Worm (Caenorhabditis elegans) whole organism, L1 larva: ENCODE data around the gene Y53C12A.3.

Source experiments
- C34B4.2 ChIP-seq: sonication (generic microtip); optimal IDR thresholded peaks from 2 replicates; lab custom pipeline; 2017; ENCODE audit warnings: mild to moderate bottlenecking, missing genetic modification characterization, missing compliant biosample characterization
- Y116A8C.19 ChIP-seq: sonication (generic microtip); optimal IDR thresholded peaks from 2 replicates; lab custom pipeline; 2016; ENCODE audit warnings: missing compliant biosample characterization, missing genetic modification characterization, borderline replicate concordance
- alr-1 ChIP-seq: fragments of 200-800 bp; sonication (Bioruptor generic); optimal IDR thresholded peaks from 2 replicates; lab custom pipeline; 2018; ENCODE audit warnings: borderline replicate concordance, mild to moderate bottlenecking, missing genetic modification characterization, missing compliant biosample characterization
- blmp-1 ChIP-seq: fragments of 150-350 bp; optimal IDR thresholded peaks from 2 replicates; lab custom pipeline; 2014; ENCODE audit warnings: missing biosample characterization, missing genetic modification characterization
- ceh-63 ChIP-seq: fragments of 200-800 bp; sonication (Bioruptor generic); optimal IDR thresholded peaks from 2 replicates; lab custom pipeline; 2018; ENCODE audit warnings: mild to moderate bottlenecking, missing genetic modification characterization, missing compliant biosample characterization
- ceh-88 ChIP-seq: fragments of 200-800 bp; sonication (Bioruptor generic); IDR thresholded peaks from 2 replicates; pipeline ENCODE4 v1.3.6; 2022; ENCODE audit warnings: missing genetic modification characterization, missing compliant biosample characterization
- ceh-90 ChIP-seq: sonication (generic microtip); optimal IDR thresholded peaks from 2 replicates; lab custom pipeline; 2016; ENCODE audit warnings: missing genetic modification characterization, missing compliant biosample characterization
- dpl-1 ChIP-seq, 3 experiments: fragments of 150-350 bp in 2 of 3; sonication (generic microtip) in 1 of 3; optimal IDR thresholded peaks; 2 replicates each; lab custom pipeline; 2014 to 2017; ENCODE audit warnings: missing biosample characterization in 3 of 3, missing genetic modification characterization in 3 of 3, missing genetic modification reagents in 3 of 3
- dsc-1 ChIP-seq: sonication (generic microtip); optimal IDR thresholded peaks from 2 replicates; lab custom pipeline; 2016; ENCODE audit warnings: mild to moderate bottlenecking, missing genetic modification characterization, missing compliant biosample characterization
- efl-1 ChIP-seq, 4 experiments: fragments of 150-350 bp; optimal IDR thresholded peaks in 3 of 4; peaks in 1 of 4; 1 replicate in 1 of 4; 2 replicates in 3 of 4; lab custom pipeline; 2014; ENCODE audit warnings: missing biosample characterization in 2 of 4, missing genetic modification characterization in 2 of 4, missing genetic modification reagents in 2 of 4
- egl-13 ChIP-seq: sonication (generic microtip); optimal IDR thresholded peaks from 2 replicates; lab custom pipeline; 2016; ENCODE audit warnings: missing genotype, missing genetic modification reagents, missing genetic modification characterization, missing compliant biosample characterization
- elt-2 ChIP-seq: sonication (generic microtip); optimal IDR thresholded peaks from 2 replicates; lab custom pipeline; 2016; ENCODE audit warnings: missing genetic modification characterization, mild to moderate bottlenecking, inconsistent platforms, missing compliant biosample characterization, missing genetic modification reagents
- fkh-10 ChIP-seq: sonication (generic microtip); optimal IDR thresholded peaks from 2 replicates; lab custom pipeline; 2017; ENCODE audit warnings: missing biosample characterization, missing genetic modification reagents, missing genetic modification characterization
- fkh-4 ChIP-seq: sonication (generic microtip); optimal IDR thresholded peaks from 2 replicates; lab custom pipeline; 2016; ENCODE audit warnings: missing compliant biosample characterization, missing genetic modification characterization, borderline replicate concordance
- fkh-8 ChIP-seq: sonication (generic microtip); optimal IDR thresholded peaks from 2 replicates; lab custom pipeline; 2016; ENCODE audit warnings: mild to moderate bottlenecking, missing genetic modification characterization, missing compliant biosample characterization
- irx-1 ChIP-seq: sonication (generic microtip); optimal IDR thresholded peaks from 2 replicates; lab custom pipeline; 2016; ENCODE audit warnings: missing genetic modification characterization, missing compliant biosample characterization
- isw-1 ChIP-seq: fragments of 200-800 bp; sonication (Bioruptor generic); IDR thresholded peaks from 2 replicates; pipeline ENCODE4 v1.3.6; 2022; ENCODE audit warnings: missing genetic modification characterization, missing compliant biosample characterization
- jun-1 ChIP-seq: fragments of 150-350 bp; optimal IDR thresholded peaks from 2 replicates; lab custom pipeline; 2014; ENCODE audit warnings: missing biosample characterization, missing genetic modification reagents, missing genetic modification characterization
- lin-14 ChIP-seq: fragments of 200-800 bp; sonication (Bioruptor generic); optimal IDR thresholded peaks from 2 replicates; lab custom pipeline; 2018; ENCODE audit warnings: mild to moderate bottlenecking, missing genetic modification characterization, moderate library complexity, missing compliant biosample characterization
- lin-35 ChIP-seq, 2 experiments: fragments of 150-350 bp; optimal IDR thresholded peaks; 2 replicates each; lab custom pipeline; 2014; ENCODE audit warnings: missing biosample characterization in 2 of 2, missing genetic modification characterization in 2 of 2, missing genetic modification reagents in 2 of 2
- lin-39 ChIP-seq: fragments of 150-350 bp; optimal IDR thresholded peaks from 2 replicates; lab custom pipeline; 2014; ENCODE audit warnings: missing biosample characterization, missing genetic modification reagents, missing genetic modification characterization
- lir-3 ChIP-seq: sonication (generic microtip); optimal IDR thresholded peaks from 2 replicates; lab custom pipeline; 2016; ENCODE audit warnings: mild to moderate bottlenecking, missing genetic modification characterization, moderate library complexity, missing compliant biosample characterization; ENCODE audit not compliant: poor library complexity
- lsy-2 ChIP-seq, 2 experiments: fragments of 150-350 bp; optimal IDR thresholded peaks; 2 replicates each; lab custom pipeline; 2014; ENCODE audit warnings: missing biosample characterization in 2 of 2, missing genetic modification characterization in 2 of 2
- mab-9 ChIP-seq: fragments of 200-800 bp; sonication (Bioruptor generic); IDR thresholded peaks from 2 replicates; pipeline ENCODE4 v1.3.6; 2022; ENCODE audit warnings: missing genetic modification reagents, missing genetic modification characterization, missing compliant biosample characterization
- mdl-1 ChIP-seq, 2 experiments: fragments of 150-350 bp; optimal IDR thresholded peaks; 2 replicates each; lab custom pipeline; 2014 to 2017; ENCODE audit warnings: missing biosample characterization in 2 of 2, missing genetic modification characterization in 2 of 2, inconsistent platforms in 1 of 2
- mef-2 ChIP-seq: fragments of 150-350 bp; optimal IDR thresholded peaks from 2 replicates; lab custom pipeline; 2014; ENCODE audit warnings: missing biosample characterization, missing genetic modification characterization
- mep-1 ChIP-seq: fragments of 150-350 bp; optimal IDR thresholded peaks from 2 replicates; lab custom pipeline; 2014; ENCODE audit warnings: missing biosample characterization, missing genetic modification characterization
- nhr-11 ChIP-seq: fragments of 150-350 bp; optimal IDR thresholded peaks from 2 replicates; lab custom pipeline; 2014; ENCODE audit warnings: missing biosample characterization, missing genetic modification characterization
- nhr-19 ChIP-seq: fragments of 200-800 bp; sonication (Bioruptor generic); conservative IDR thresholded peaks from 2 replicates; pipeline ENCODE4 v1.3.6; 2022; ENCODE audit warnings: missing genetic modification characterization, missing compliant biosample characterization
- nhr-237 ChIP-seq: fragments of 150-350 bp; optimal IDR thresholded peaks from 2 replicates; lab custom pipeline; 2014; ENCODE audit warnings: missing biosample characterization, missing genetic modification characterization
- nhr-28 ChIP-seq: fragments of 150-350 bp; optimal IDR thresholded peaks from 2 replicates; lab custom pipeline; 2014; ENCODE audit warnings: missing biosample characterization, missing genetic modification characterization
- nhr-77 ChIP-seq: fragments of 150-350 bp; optimal IDR thresholded peaks from 2 replicates; lab custom pipeline; 2014; ENCODE audit warnings: missing biosample characterization, missing genetic modification characterization
- nhr-84 ChIP-seq: sonication (generic microtip); optimal IDR thresholded peaks from 2 replicates; lab custom pipeline; 2017; ENCODE audit warnings: missing biosample characterization, missing genetic modification characterization
- nhr-85 ChIP-seq: sonication (generic microtip); peaks from one replicate; lab custom pipeline; 2016; ENCODE audit warnings: missing genetic modification characterization, inconsistent platforms, missing compliant biosample characterization
- skn-1 ChIP-seq: fragments of 150-350 bp; optimal IDR thresholded peaks from 2 replicates; lab custom pipeline; 2014; ENCODE audit warnings: missing biosample characterization, missing genetic modification characterization
- snpc-4 ChIP-seq: fragments of 150-350 bp; optimal IDR thresholded peaks from 2 replicates; lab custom pipeline; 2014; ENCODE audit warnings: missing biosample characterization, missing genetic modification characterization
- sptf-1 ChIP-seq: fragments of 150-350 bp; optimal IDR thresholded peaks from 2 replicates; lab custom pipeline; 2014; ENCODE audit warnings: missing biosample characterization, missing genetic modification characterization
- tbx-2 ChIP-seq: sonication (generic microtip); optimal IDR thresholded peaks from 2 replicates; lab custom pipeline; 2016; ENCODE audit warnings: missing genetic modification characterization, missing compliant biosample characterization
- tlp-1 ChIP-seq: fragments of 150-350 bp; optimal IDR thresholded peaks from 2 replicates; lab custom pipeline; 2014; ENCODE audit warnings: missing biosample characterization, missing genetic modification characterization
- unc-62 ChIP-seq: fragments of 150-350 bp; optimal IDR thresholded peaks from 2 replicates; lab custom pipeline; 2014; ENCODE audit warnings: missing biosample characterization, missing genetic modification reagents, missing genetic modification characterization
- unc-86 ChIP-seq: sonication (generic microtip); optimal IDR thresholded peaks from 2 replicates; lab custom pipeline; 2016; ENCODE audit warnings: missing genetic modification characterization, missing compliant biosample characterization
- unc-98 ChIP-seq: fragments of 200-800 bp; sonication (Bioruptor generic); IDR thresholded peaks from 2 replicates; pipeline ENCODE4 v1.3.6; 2022; ENCODE audit warnings: missing genetic modification characterization, missing compliant biosample characterization
- vab-15 ChIP-seq: sonication (generic microtip); optimal IDR thresholded peaks from 2 replicates; lab custom pipeline; 2017; ENCODE audit warnings: missing genotype, mild to moderate bottlenecking, missing genetic modification characterization, missing compliant biosample characterization
- zip-4 ChIP-seq: fragments of 200-800 bp; sonication (Bioruptor generic); optimal IDR thresholded peaks from 2 replicates; lab custom pipeline; 2018; ENCODE audit warnings: mild to moderate bottlenecking, missing genetic modification characterization, moderate library complexity, missing compliant biosample characterization
- ztf-11 ChIP-seq, 2 experiments: sonication (generic microtip); optimal IDR thresholded peaks; 2 replicates each; lab custom pipeline; 2016 to 2017; ENCODE audit warnings: missing genetic modification characterization in 2 of 2, missing biosample characterization in 1 of 2, missing compliant biosample characterization in 1 of 2

Y53C12A.3 gene

ce11 chrII:9662160-9662559 lies 43.9 kb downstream of the Y53C12A.3 start:
- TF ChIP-seq skn-1 (tag; lab: Kevin White, UChicago), result no peak
- no peak for TF ChIP-seq C34B4.2
- TF ChIP-seq zip-4 (GFP tag; lab: Kevin White, UChicago), result no peak
- TF ChIP-seq nhr-85 (tag; lab: Kevin White, UChicago), result no peak
- no peak for TF ChIP-seq ceh-63 (GFP tag; lab: Kevin White, UChicago)
- TF ChIP-seq blmp-1, result no peak
- no peak for TF ChIP-seq Y116A8C.19
- TF ChIP-seq unc-86 (tag; lab: Kevin White, UChicago), result no peak
- TF ChIP-seq nhr-19 (GFP tag; lab: Robert Waterston, UW), result no peak
- TF ChIP-seq nhr-77, result no peak
- TF ChIP-seq tbx-2 (tag; lab: Kevin White, UChicago), result no peak
- TF ChIP-seq ceh-90, result no peak
- no peak for TF ChIP-seq alr-1 (tag; lab: Kevin White, UChicago)

DNA sequence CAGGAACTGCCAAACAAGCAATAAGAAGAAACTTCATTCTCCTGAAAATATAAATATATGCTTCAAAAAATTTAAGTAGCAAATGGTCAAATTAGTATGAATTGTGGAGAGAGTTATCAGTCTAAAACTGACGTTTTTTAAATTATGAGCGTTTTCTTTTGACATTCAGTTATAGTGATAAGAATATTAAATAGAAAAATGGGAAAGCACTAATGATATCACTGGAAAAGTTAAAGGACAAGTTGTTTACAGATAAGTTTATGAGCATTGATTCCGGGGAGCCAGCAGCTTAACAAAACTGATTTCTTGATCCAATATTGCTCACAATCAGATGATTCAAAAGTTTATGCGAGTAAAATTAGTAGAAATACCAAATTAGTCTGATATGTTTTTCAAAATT lies 45.7 kb downstream of the Y53C12A.3 start, which contains the start of gene ZK1320.3:
Gene ZK1320.3 (minus strand): TSS at position 41 of the 400 bp plus-strand sequence.
- TF ChIP-seq isw-1 (GFP tag; lab: Robert Waterston, UW) (no peak), irx-1 (tag; lab: Kevin White, UChicago) (no peak), egl-13 (tag; lab: Kevin White, UChicago) (no peak), lin-39 (tag; lab: Kevin White, UChicago) (no peak), ztf-11 (tag; optimal IDR thresholded peaks at IDR 0.05; lab: Kevin White, UChicago) (no peak), unc-98 (GFP tag; lab: Robert Waterston, UW) (no peak), C34B4.2 (no peak)

DNA sequence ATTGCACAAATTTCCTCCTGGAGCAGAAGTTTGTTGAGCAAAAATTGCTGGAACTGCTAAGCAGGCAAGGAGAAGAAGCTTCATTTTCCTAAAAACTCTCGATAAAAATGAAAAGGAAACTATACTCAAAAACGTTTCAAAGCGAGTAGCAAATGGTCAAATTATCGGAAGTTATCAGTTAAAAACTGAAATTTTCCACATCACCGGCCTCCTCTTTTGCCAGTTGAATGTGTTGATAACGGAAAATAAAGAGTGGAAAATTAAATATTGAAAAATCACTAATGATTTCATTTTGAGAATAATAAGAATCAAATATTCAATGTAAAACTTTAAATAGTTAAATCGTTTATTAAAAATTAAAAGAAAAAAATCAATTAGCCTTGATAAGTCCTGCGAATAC lies 47.1 kb downstream of the Y53C12A.3 start, which contains the start of gene ZK1320.2:
Gene ZK1320.2 (minus strand): TSS at position 88 of the 400 bp plus-strand sequence.
- TF ChIP-seq unc-86 (tag; lab: Kevin White, UChicago) (no peak), elt-2 (tag; lab: Kevin White, UChicago) (peak; percentile 26)

- TF ChIP-seq tlp-1 (no peak), unc-62 (GFP tag; lab: Kevin White, UChicago) (no peak), sptf-1 (tag; lab: Kevin White, UChicago) (no peak), lsy-2 (tag; optimal IDR thresholded peaks at IDR 0.05; lab: Kevin White, UChicago) (peak in 1 of 2 experiments; percentile 2), elt-2 (tag; lab: Kevin White, UChicago) (peak; percentile 68), C34B4.2 (no peak), lin-35 (GFP tag; optimal IDR thresholded peaks at IDR 0.05; lab: Kevin White, UChicago) (peak in 1 of 2 experiments; percentile 70), vab-15 (tag; lab: Kevin White, UChicago) (no peak), fkh-10 (no peak), Y116A8C.19 (no peak), mdl-1 (tag; optimal IDR thresholded peaks at IDR 0.05; lab: Kevin White, UChicago) (peak in 1 of 2 experiments; percentile 67), mep-1 (tag; lab: Kevin White, UChicago) (no peak), ceh-88 (GFP tag; lab: Robert Waterston, UW) (no peak), mab-9 (no peak), tbx-2 (tag; lab: Kevin White, UChicago) (peak; percentile 9), mef-2 (tag; lab: Kevin White, UChicago) (no peak), fkh-8 (tag; lab: Kevin White, UChicago) (no peak), jun-1 (tag; lab: Kevin White, UChicago) (no peak), efl-1 (optimal IDR thresholded peaks at IDR 0.05; lab: Kevin White, UChicago) (peak in 1 of 2 experiments; percentile 13), efl-1 (GFP tag; optimal IDR thresholded peaks at IDR 0.05 in 1 of 2; lab: Kevin White, UChicago) (no peak), nhr-84 (tag; lab: Kevin White, UChicago) (no peak), nhr-19 (GFP tag; lab: Robert Waterston, UW) (0 out of 2 replicates have a peak, but pooled peaks have one; percentile 13), dsc-1 (tag; lab: Kevin White, UChicago) (no peak), nhr-11 (peak; percentile 13), dpl-1 (GFP tag; optimal IDR thresholded peaks at IDR 0.05; lab: Kevin White, UChicago) (no peak), snpc-4 (tag; lab: Kevin White, UChicago) (no peak), ceh-90 (no peak), nhr-28 (tag; lab: Kevin White, UChicago) (no peak), lin-39 (tag; lab: Kevin White, UChicago) (no peak), lir-3 (no peak), fkh-4 (tag; lab: Kevin White, UChicago) (no peak), nhr-237 (tag; lab: Kevin White, UChicago) (no peak), lin-14 (GFP tag; lab: Kevin White, UChicago) (peak; percentile 10)
These were observed 49.8 kb downstream of the Y53C12A.3 start, which contains the start of gene gstk-1 for ce11 chrII:9656210-9656755. Gene gstk-1, plus strand, starts transcription at chrII:9656705.
